Fruit fly (Drosophila melanogaster) whole organism, embryonic: ENCODE measurements around the gene Ifrd1.

Source experiments
- Adf1 ChIP-seq: fragments of 200-800 bp; sonication (Bioruptor generic); IDR thresholded peaks from 2 replicates; pipeline ENCODE4 v1.3.6; 2022; ENCODE audit warnings: missing biosample characterization, missing genetic modification characterization
- Antp ChIP-seq: fragments of 200-800 bp; sonication (Bioruptor generic); optimal IDR thresholded peaks from 3 replicates; lab custom pipeline; 2016; ENCODE audit warnings: missing biosample characterization, missing genetic modification characterization
- Awh ChIP-seq: fragments of 200-800 bp; sonication (Bioruptor generic); IDR thresholded peaks from 2 replicates; pipeline ENCODE4, ENCODE4 v1.3.6; 2022; ENCODE audit warnings: missing biosample characterization, missing genetic modification characterization
- CG10267 ChIP-seq: fragments of 200-800 bp; sonication (Bioruptor generic); optimal IDR thresholded peaks from 2 replicates; lab custom pipeline; 2018; ENCODE audit warnings: missing biosample characterization, mild to moderate bottlenecking, missing genetic modification characterization, moderate library complexity
- CG12236 ChIP-seq: fragments of 200-800 bp; sonication (Bioruptor generic); optimal IDR thresholded peaks from 2 replicates; lab custom pipeline; 2016; ENCODE audit warnings: missing biosample characterization, missing genetic modification characterization
- CG12659 ChIP-seq: fragments of 200-800 bp; sonication (Bioruptor generic); optimal IDR thresholded peaks from 3 replicates; lab custom pipeline; 2017; ENCODE audit warnings: mild to moderate bottlenecking, missing biosample characterization, missing genetic modification reagents, missing genetic modification characterization
- CG14050 ChIP-seq: fragments of 200-800 bp; sonication (Bioruptor generic); IDR thresholded peaks from 3 replicates; pipeline ENCODE4 v1.3.6; 2022; ENCODE audit warnings: missing biosample characterization, missing genetic modification characterization
- CG17361 ChIP-seq: fragments of 200-800 bp; sonication (Bioruptor generic); IDR thresholded peaks from 3 replicates; pipeline ENCODE4 v1.3.6; 2022; ENCODE audit warnings: missing biosample characterization, missing genetic modification characterization
- CG2129 ChIP-seq: fragments of 200-800 bp; sonication (Bioruptor generic); IDR thresholded peaks from 2 replicates; pipeline ENCODE4 v1.3.6; 2022; ENCODE audit warnings: missing biosample characterization, missing genetic modification characterization; ENCODE audit not compliant: partially characterized antibody
- CG2202 ChIP-seq: fragments of 200-800 bp; sonication (Bioruptor generic); optimal IDR thresholded peaks from 2 replicates; lab custom pipeline; 2018; ENCODE audit warnings: missing biosample characterization, mild to moderate bottlenecking, missing genetic modification characterization
- CG3281 ChIP-seq: fragments of 200-800 bp; sonication (Bioruptor generic); optimal IDR thresholded peaks from 3 replicates; lab custom pipeline; 2017; ENCODE audit warnings: missing biosample characterization, mild to moderate bottlenecking, missing genetic modification characterization
- CG34422 ChIP-seq: fragments of 200-800 bp; sonication (Bioruptor generic); IDR thresholded peaks from 3 replicates; pipeline ENCODE4 v1.3.6; 2022; ENCODE audit warnings: missing biosample characterization, missing genetic modification characterization
- CG43689 ChIP-seq: fragments of 200-800 bp; sonication (Bioruptor generic); IDR thresholded peaks from 2 replicates; pipeline ENCODE4 v1.3.6; 2022; ENCODE audit warnings: missing biosample characterization, missing genetic modification characterization
- CG4424 ChIP-seq: fragments of 200-800 bp; sonication (Bioruptor generic); optimal IDR thresholded peaks from 3 replicates; lab custom pipeline; 2016; ENCODE audit warnings: missing biosample characterization, missing genetic modification characterization
- CG5953 ChIP-seq: fragments of 200-800 bp; sonication (Bioruptor generic); IDR thresholded peaks from 2 replicates; pipeline ENCODE4 v1.3.6; 2022; ENCODE audit warnings: missing biosample characterization, missing genetic modification characterization
- CG6272 ChIP-seq: fragments of 200-800 bp; sonication (Bioruptor generic); IDR thresholded peaks from 2 replicates; pipeline ENCODE4 v1.3.6; 2022; ENCODE audit warnings: missing biosample characterization, missing genetic modification characterization
- CG7963 ChIP-seq: fragments of 200-800 bp; sonication (Bioruptor generic); IDR thresholded peaks from 3 replicates; pipeline ENCODE4 v1.3.6; 2022; ENCODE audit warnings: missing biosample characterization, missing genetic modification characterization; ENCODE audit not compliant: partially characterized antibody
- CG9727 ChIP-seq: fragments of 200-800 bp; sonication (Bioruptor generic); optimal IDR thresholded peaks from 3 replicates; lab custom pipeline; 2017; ENCODE audit warnings: missing biosample characterization, mild to moderate bottlenecking, missing genetic modification characterization
- Camta ChIP-seq: fragments of 200-800 bp; sonication (Bioruptor generic); optimal IDR thresholded peaks from 2 replicates; lab custom pipeline; 2016; ENCODE audit warnings: missing biosample characterization, missing genetic modification characterization
- CrebB ChIP-seq: fragments of 200-800 bp; sonication (Bioruptor generic); optimal IDR thresholded peaks from 3 replicates; lab custom pipeline; 2018; ENCODE audit warnings: missing biosample characterization, mild to moderate bottlenecking, missing genetic modification characterization
- Dad ChIP-seq: fragments of 200-800 bp; sonication (Bioruptor generic); optimal IDR thresholded peaks from 3 replicates; lab custom pipeline; 2016; ENCODE audit warnings: missing biosample characterization, missing genetic modification characterization
- Dip2 ChIP-seq: fragments of 200-800 bp; sonication (Bioruptor generic); IDR thresholded peaks from 2 replicates; pipeline ENCODE4 v1.3.6; 2022; ENCODE audit warnings: missing biosample characterization, missing genetic modification characterization
- Dp ChIP-seq: fragments of 200-800 bp; sonication (Bioruptor generic); optimal IDR thresholded peaks from 2 replicates; lab custom pipeline; 2018; ENCODE audit warnings: missing biosample characterization, mild to moderate bottlenecking, missing genetic modification characterization, moderate library complexity
- HmgD ChIP-seq: fragments of 200-800 bp; sonication (Bioruptor generic); optimal IDR thresholded peaks from 3 replicates; lab custom pipeline; 2016; ENCODE audit warnings: missing biosample characterization, missing genetic modification characterization
- Hr3 ChIP-seq: fragments of 200-800 bp; sonication (Bioruptor generic); optimal IDR thresholded peaks from 3 replicates; lab custom pipeline; 2016; ENCODE audit warnings: missing biosample characterization, missing genetic modification characterization
- Med ChIP-seq: fragments of 200-800 bp; sonication (Bioruptor generic); peaks from one replicate; lab custom pipeline; 2016; ENCODE audit warnings: missing biosample characterization, missing genetic modification characterization, mild to moderate bottlenecking, inconsistent platforms, moderate library complexity
- Meics ChIP-seq: fragments of 200-800 bp; sonication (Bioruptor generic); optimal IDR thresholded peaks from 2 replicates; lab custom pipeline; 2017; ENCODE audit warnings: missing biosample characterization, mild to moderate bottlenecking, missing genetic modification characterization
- TFAM ChIP-seq: fragments of 200-800 bp; sonication (Bioruptor generic); optimal IDR thresholded peaks from 2 replicates; lab custom pipeline; 2017; ENCODE audit warnings: missing biosample characterization, missing genetic modification characterization, inconsistent platforms
- Usf ChIP-seq: fragments of 200-800 bp; sonication (Bioruptor generic); optimal IDR thresholded peaks from 2 replicates; lab custom pipeline; 2017; ENCODE audit warnings: missing genotype, missing biosample characterization, missing genetic modification characterization
- Vsx1 ChIP-seq: fragments of 200-800 bp; sonication (Bioruptor generic); optimal IDR thresholded peaks from 2 replicates; lab custom pipeline; 2017; ENCODE audit warnings: missing biosample characterization, mild to moderate bottlenecking, missing genetic modification characterization, missing genetic modification reagents
- bab2 ChIP-seq: fragments of 200-800 bp; sonication (Bioruptor generic); optimal IDR thresholded peaks from 2 replicates; lab custom pipeline; 2016; ENCODE audit warnings: missing biosample characterization, missing genetic modification characterization
- bowl ChIP-seq: fragments of 200-800 bp; sonication (Bioruptor generic); IDR thresholded peaks from 2 replicates; pipeline ENCODE4 v1.3.6; 2022; ENCODE audit warnings: missing biosample characterization, missing genetic modification characterization
- cg ChIP-seq: fragments of 200-800 bp; sonication (Bioruptor generic); optimal IDR thresholded peaks from 3 replicates; lab custom pipeline; 2019; ENCODE audit warnings: missing biosample characterization, mild to moderate bottlenecking, missing genetic modification characterization, moderate library complexity
- chn ChIP-seq: fragments of 200-800 bp; sonication (Bioruptor generic); optimal IDR thresholded peaks from 2 replicates; lab custom pipeline; 2016; ENCODE audit warnings: missing biosample characterization, missing genetic modification characterization
- crp ChIP-seq, 2 experiments: fragments of 200-800 bp; sonication (Bioruptor generic); optimal IDR thresholded peaks; 2 replicates in 1 of 2; 3 replicates in 1 of 2; lab custom pipeline; 2017; ENCODE audit warnings: missing biosample characterization in 2 of 2, missing genetic modification characterization in 2 of 2, mild to moderate bottlenecking in 1 of 2, moderate library complexity in 1 of 2
- dmrt11E ChIP-seq: fragments of 200-800 bp; sonication (Bioruptor generic); optimal IDR thresholded peaks from 3 replicates; lab custom pipeline; 2018; ENCODE audit warnings: missing biosample characterization, mild to moderate bottlenecking, missing genetic modification characterization, moderate library complexity
- dmrt99B ChIP-seq: fragments of 200-800 bp; sonication (Bioruptor generic); optimal IDR thresholded peaks from 2 replicates; lab custom pipeline; 2018; ENCODE audit warnings: missing biosample characterization, mild to moderate bottlenecking, missing genetic modification characterization, moderate library complexity
- fd96Cb ChIP-seq: fragments of 200-800 bp; sonication (Bioruptor generic); optimal IDR thresholded peaks from 2 replicates; lab custom pipeline; 2018; ENCODE audit warnings: missing biosample characterization, mild to moderate bottlenecking, missing genetic modification characterization, moderate library complexity
- ftz-f1 ChIP-seq: fragments of 200-800 bp; sonication (Bioruptor generic); optimal IDR thresholded peaks from 2 replicates; lab custom pipeline; 2016; ENCODE audit warnings: missing biosample characterization, missing genetic modification characterization
- gem ChIP-seq: fragments of 200-800 bp; sonication (Bioruptor generic); optimal IDR thresholded peaks from 2 replicates; lab custom pipeline; 2019; ENCODE audit warnings: missing biosample characterization, mild to moderate bottlenecking, missing genetic modification characterization, moderate library complexity
- inv ChIP-seq: fragments of 200-800 bp; sonication (Bioruptor generic); IDR thresholded peaks from 2 replicates; pipeline ENCODE4 v1.3.6; 2022; ENCODE audit warnings: missing biosample characterization, missing genetic modification characterization; ENCODE audit not compliant: partially characterized antibody
- luna ChIP-seq: fragments of 200-800 bp; sonication (Bioruptor generic); optimal IDR thresholded peaks from 2 replicates; lab custom pipeline; 2016; ENCODE audit warnings: missing biosample characterization, missing genetic modification characterization
- mam ChIP-seq: fragments of 200-800 bp; sonication (Bioruptor generic); optimal IDR thresholded peaks from 3 replicates; lab custom pipeline; 2016; ENCODE audit warnings: missing biosample characterization, missing genetic modification characterization
- nerfin-1 ChIP-seq: fragments of 200-800 bp; sonication (Bioruptor generic); optimal IDR thresholded peaks from 3 replicates; lab custom pipeline; 2019; ENCODE audit warnings: missing biosample characterization, mild to moderate bottlenecking, missing genetic modification characterization, moderate library complexity
- peb ChIP-seq: fragments of 200-800 bp; sonication (Bioruptor generic); IDR thresholded peaks from 2 replicates; pipeline ENCODE4 v1.3.6; 2022; ENCODE audit warnings: missing biosample characterization, missing genetic modification characterization
- rib ChIP-seq: fragments of 200-800 bp; sonication (Bioruptor generic); IDR thresholded peaks from 2 replicates; pipeline ENCODE4 v1.3.6; 2022; ENCODE audit warnings: missing biosample characterization, missing genetic modification characterization
- salm ChIP-seq: fragments of 200-800 bp; sonication (Bioruptor generic); optimal IDR thresholded peaks from 2 replicates; lab custom pipeline; 2018; ENCODE audit warnings: missing biosample characterization, mild to moderate bottlenecking, missing genetic modification characterization
- so ChIP-seq: fragments of 200-800 bp; sonication (Bioruptor generic); IDR thresholded peaks from 3 replicates; pipeline ENCODE4 v1.3.6; 2022; ENCODE audit warnings: missing biosample characterization, missing genetic modification characterization
- tna ChIP-seq: fragments of 200-800 bp; sonication (Bioruptor generic); IDR thresholded peaks from 2 replicates; pipeline ENCODE4 v1.3.6; 2022; ENCODE audit warnings: missing biosample characterization, missing genetic modification characterization; ENCODE audit not compliant: partially characterized antibody
- ttk ChIP-seq: fragments of 200-800 bp; sonication (Bioruptor generic); IDR thresholded peaks from 2 replicates; pipeline ENCODE4 v2.1.2; 2022; ENCODE audit warnings: missing biosample characterization, missing genetic modification characterization
- usp ChIP-seq: fragments of >200 bp; optimal IDR thresholded peaks from 2 replicates; lab custom pipeline; 2017; ENCODE audit warnings: missing biosample characterization, missing genetic modification characterization

Ifrd1 gene

DNA sequence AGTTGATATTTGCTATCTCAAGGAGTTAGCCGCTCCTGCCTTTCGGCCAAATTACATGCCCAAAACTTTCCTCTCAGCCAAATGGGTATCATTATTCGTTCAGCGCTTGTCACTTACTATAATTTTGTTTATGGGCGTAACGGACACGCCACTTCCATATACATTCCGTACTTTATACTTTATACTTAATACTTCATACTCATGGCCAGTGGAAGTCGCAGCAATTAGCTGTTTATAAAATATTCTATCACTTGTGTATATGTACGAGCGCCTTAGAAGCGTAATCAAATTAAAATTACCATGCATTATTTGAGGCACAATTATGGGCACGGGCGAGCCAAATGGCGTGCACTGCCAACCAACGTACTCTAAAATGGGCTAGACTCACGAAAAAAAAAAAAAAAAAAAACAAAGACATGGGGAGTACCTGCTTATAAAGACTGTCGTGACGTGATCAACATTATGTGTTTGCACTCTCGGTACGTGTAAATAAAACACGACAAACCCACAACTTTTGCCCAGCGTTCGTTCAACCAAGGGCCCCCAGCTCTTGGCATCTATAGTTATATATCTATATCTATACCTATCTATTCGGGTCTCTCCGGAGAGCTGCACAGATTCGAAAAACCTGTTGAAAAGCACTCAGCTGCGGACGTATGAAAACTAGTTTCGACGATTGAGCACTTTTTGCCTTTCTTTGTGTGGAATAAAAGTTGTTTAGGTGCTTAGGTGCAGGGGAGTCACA lies 13.0 kb downstream of the Ifrd1 start (continued):
- TF ChIP-seq Antp (GFP tag; lab: Kevin White, UChicago) (no peak), Dip2 (GFP tag; lab: Robert Waterston, UW) (no peak), gem (tag; lab: Kevin White, UChicago) (no peak), Vsx1 (GFP tag; lab: Kevin White, UChicago) (no peak), bowl (GFP tag; lab: Robert Waterston, UW) (no peak), CG4424 (GFP tag; lab: Kevin White, UChicago) (no peak), dmrt11E (no peak), Dp (GFP tag; lab: Kevin White, UChicago) (no peak), CG10267 (tag; lab: Kevin White, UChicago) (no peak), fd96Cb (tag; lab: Kevin White, UChicago) (no peak), ttk (no peak), ftz-f1 (GFP tag; lab: Kevin White, UChicago) (no peak), CG2202 (tag; lab: Kevin White, UChicago) (no peak), tna (GFP tag; lab: Robert Waterston, UW) (no peak), CG7963 (no peak), CG12236 (GFP tag; lab: Kevin White, UChicago) (no peak), crp (GFP tag; optimal IDR thresholded peaks at IDR 0.05; lab: Kevin White, UChicago) (no peak), rib (GFP tag; lab: Robert Waterston, UW) (no peak), mam (GFP tag; lab: Kevin White, UChicago) (no peak), CG34422 (GFP tag; lab: Robert Waterston, UW) (no peak), luna (GFP tag; lab: Kevin White, UChicago) (no peak), Meics (no peak), CG2129 (no peak), CG14050 (GFP tag; lab: Robert Waterston, UW) (no peak), CrebB (tag; lab: Kevin White, UChicago) (peak; percentile 48), peb (GFP tag; lab: Robert Waterston, UW) (no peak), Hr3 (no peak), Usf (no peak), Adf1 (GFP tag; lab: Robert Waterston, UW) (peak; percentile 18; the same call in 1 of the 2 replicates), CG5953 (GFP tag; lab: Robert Waterston, UW) (no peak), salm (peak; percentile 12), nerfin-1 (tag; lab: Kevin White, UChicago) (no peak), Med (peak; percentile 81), HmgD (GFP tag; lab: Kevin White, UChicago) (no peak), Awh (GFP tag; lab: Robert Waterston, UW) (no peak), CG12659 (GFP tag; lab: Kevin White, UChicago) (no peak), cg (GFP tag; lab: Kevin White, UChicago) (no peak), dmrt99B (tag; lab: Kevin White, UChicago) (no peak), CG3281 (no peak), chn (GFP tag; lab: Kevin White, UChicago) (no peak), CG17361 (GFP tag; lab: Robert Waterston, UW) (no peak), inv (GFP tag; lab: Robert Waterston, UW) (no peak), CG6272 (GFP tag; lab: Robert Waterston, UW) (no peak), usp (GFP tag; lab: Kevin White, UChicago) (no peak), bab2 (no peak), CG43689 (GFP tag; lab: Robert Waterston, UW) (no peak), TFAM (no peak), CG9727 (GFP tag; lab: Kevin White, UChicago) (no peak), Dad (GFP tag; lab: Kevin White, UChicago) (no peak), Camta (no peak), so (GFP tag; lab: Robert Waterston, UW) (0 out of 3 replicates have a peak, but pooled peaks have one; percentile 13)
